Worm (Caenorhabditis elegans) whole organism, L2 larva: ENCODE results near the gene Y54G2A.10.

Source experiments
- C34F6.9 ChIP-seq: fragments of 150-350 bp; optimal IDR thresholded peaks from 2 replicates; lab custom pipeline; 2014; ENCODE audit warnings: missing biosample characterization, missing genetic modification characterization
- F13H6.1 ChIP-seq: sonication (generic microtip); optimal IDR thresholded peaks from 2 replicates; lab custom pipeline; 2016; ENCODE audit warnings: missing genetic modification characterization, missing compliant biosample characterization
- R02D3.7 ChIP-seq: fragments of 150-350 bp; optimal IDR thresholded peaks from 2 replicates; lab custom pipeline; 2014; ENCODE audit warnings: missing biosample characterization, missing genetic modification characterization
- Y55F3AM.14 ChIP-seq: fragments of 200-800 bp; sonication (Bioruptor generic); optimal IDR thresholded peaks from 2 replicates; lab custom pipeline; 2018; ENCODE audit warnings: mild to moderate bottlenecking, missing genetic modification characterization, missing compliant biosample characterization
- ZK546.5 ChIP-seq: sonication (generic microtip); optimal IDR thresholded peaks from 2 replicates; lab custom pipeline; 2017; ENCODE audit warnings: missing biosample characterization, missing genetic modification characterization
- alr-1 ChIP-seq: fragments of 150-350 bp; optimal IDR thresholded peaks from 2 replicates; lab custom pipeline; 2014; ENCODE audit warnings: missing biosample characterization, missing genetic modification characterization
- aly-2 ChIP-seq: fragments of 150-350 bp; optimal IDR thresholded peaks from 2 replicates; lab custom pipeline; 2014; ENCODE audit warnings: missing biosample characterization, missing genetic modification characterization
- ama-1 ChIP-seq: fragments of 150-350 bp; optimal IDR thresholded peaks from 2 replicates; lab custom pipeline; 2018; ENCODE audit warnings: inconsistent platforms
- blmp-1 ChIP-seq: sonication (generic microtip); optimal IDR thresholded peaks from 2 replicates; lab custom pipeline; 2017; ENCODE audit warnings: missing genetic modification characterization, mild to moderate bottlenecking, missing compliant biosample characterization, antibody characterized with exemption, moderate library complexity; ENCODE audit not compliant: insufficient read depth
- ceh-16 ChIP-seq: fragments of 150-350 bp; optimal IDR thresholded peaks from 2 replicates; lab custom pipeline; 2014; ENCODE audit warnings: missing biosample characterization, missing genetic modification characterization
- ceh-82 ChIP-seq: fragments of 150-350 bp; optimal IDR thresholded peaks from 2 replicates; lab custom pipeline; 2014; ENCODE audit warnings: missing biosample characterization, missing genetic modification characterization
- crh-2 ChIP-seq: sonication (generic microtip); optimal IDR thresholded peaks from 2 replicates; lab custom pipeline; 2017; ENCODE audit warnings: missing biosample characterization, missing genetic modification characterization
- dmd-4 ChIP-seq: sonication (generic microtip); optimal IDR thresholded peaks from 2 replicates; lab custom pipeline; 2017; ENCODE audit warnings: missing biosample characterization, missing genetic modification characterization
- egl-27 ChIP-seq: sonication (generic microtip); optimal IDR thresholded peaks from 3 replicates; lab custom pipeline; 2017; ENCODE audit warnings: missing biosample characterization, missing genetic modification reagents, missing genetic modification characterization
- elt-1 ChIP-seq: fragments of 150-350 bp; optimal IDR thresholded peaks from 2 replicates; lab custom pipeline; 2014; ENCODE audit warnings: missing biosample characterization, missing genetic modification characterization
- elt-3 ChIP-seq: sonication (generic microtip); optimal IDR thresholded peaks from 2 replicates; lab custom pipeline; 2017; ENCODE audit warnings: missing biosample characterization, missing genetic modification characterization
- fos-1 ChIP-seq: fragments of 150-350 bp; optimal IDR thresholded peaks from 2 replicates; lab custom pipeline; 2014; ENCODE audit warnings: missing biosample characterization, missing genetic modification characterization
- gmeb-1 ChIP-seq: fragments of 150-350 bp; optimal IDR thresholded peaks from 2 replicates; lab custom pipeline; 2014; ENCODE audit warnings: missing biosample characterization, missing genetic modification characterization
- lin-11 ChIP-seq: fragments of 150-350 bp; sonication (generic microtip); optimal IDR thresholded peaks from 2 replicates; lab custom pipeline; 2014; ENCODE audit warnings: missing biosample characterization, missing genetic modification characterization, inconsistent platforms, mixed read lengths
- lin-13 ChIP-seq: fragments of 150-350 bp; optimal IDR thresholded peaks from 2 replicates; lab custom pipeline; 2014; ENCODE audit warnings: missing biosample characterization, missing genetic modification reagents, missing genetic modification characterization
- lin-39 ChIP-seq: fragments of 150-350 bp; optimal IDR thresholded peaks from 2 replicates; lab custom pipeline; 2014; ENCODE audit warnings: missing biosample characterization, missing genetic modification reagents, missing genetic modification characterization
- lsy-2 ChIP-seq, 2 experiments: fragments of 150-350 bp in 1 of 2; sonication (generic microtip) in 1 of 2; optimal IDR thresholded peaks; 2 replicates each; lab custom pipeline; 2014 to 2017; ENCODE audit warnings: missing biosample characterization in 2 of 2, missing genetic modification characterization in 2 of 2
- mab-5 ChIP-seq: fragments of 150-350 bp; optimal IDR thresholded peaks from 2 replicates; lab custom pipeline; 2014; ENCODE audit warnings: missing biosample characterization, missing genetic modification characterization
- mbf-1 ChIP-seq: sonication (generic microtip); optimal IDR thresholded peaks from 2 replicates; lab custom pipeline; 2017; ENCODE audit warnings: missing biosample characterization, missing genetic modification characterization
- mdl-1 ChIP-seq, 2 experiments: fragments of 150-350 bp in 1 of 2; sonication (generic microtip) in 1 of 2; optimal IDR thresholded peaks; 2 replicates each; lab custom pipeline; 2017; ENCODE audit warnings: missing biosample characterization in 2 of 2, missing genetic modification characterization in 2 of 2
- nhr-10 ChIP-seq: sonication (generic microtip); optimal IDR thresholded peaks from 2 replicates; lab custom pipeline; 2017; ENCODE audit warnings: missing biosample characterization, missing genetic modification characterization
- nhr-11 ChIP-seq: fragments of 150-350 bp; optimal IDR thresholded peaks from 2 replicates; lab custom pipeline; 2014; ENCODE audit warnings: missing biosample characterization, missing genetic modification characterization
- nhr-12 ChIP-seq: fragments of 150-350 bp; optimal IDR thresholded peaks from 2 replicates; lab custom pipeline; 2014; ENCODE audit warnings: missing biosample characterization, missing genetic modification characterization
- nhr-129 ChIP-seq: fragments of 150-350 bp; optimal IDR thresholded peaks from 2 replicates; lab custom pipeline; 2014; ENCODE audit warnings: missing biosample characterization, missing genetic modification characterization
- nhr-21 ChIP-seq: fragments of 150-350 bp; optimal IDR thresholded peaks from 2 replicates; lab custom pipeline; 2014; ENCODE audit warnings: missing biosample characterization, missing genetic modification characterization
- nhr-23 ChIP-seq: fragments of 150-350 bp; optimal IDR thresholded peaks from 2 replicates; lab custom pipeline; 2014; ENCODE audit warnings: missing biosample characterization, missing genetic modification reagents, missing genetic modification characterization
- nhr-237 ChIP-seq: fragments of 150-350 bp; optimal IDR thresholded peaks from 2 replicates; lab custom pipeline; 2014; ENCODE audit warnings: missing biosample characterization, missing genetic modification characterization
- nhr-25 ChIP-seq: fragments of 150-350 bp; sonication (generic microtip); optimal IDR thresholded peaks from 3 replicates; lab custom pipeline; 2014; ENCODE audit warnings: missing biosample characterization, missing genetic modification characterization
- nhr-6 ChIP-seq: fragments of 150-350 bp; optimal IDR thresholded peaks from 2 replicates; lab custom pipeline; 2014; ENCODE audit warnings: missing biosample characterization, missing genetic modification characterization
- nhr-77 ChIP-seq: fragments of 150-350 bp; optimal IDR thresholded peaks from 2 replicates; lab custom pipeline; 2014; ENCODE audit warnings: missing biosample characterization, missing genetic modification characterization
- peb-1 ChIP-seq: fragments of 150-350 bp; optimal IDR thresholded peaks from 2 replicates; lab custom pipeline; 2014; ENCODE audit warnings: missing biosample characterization, missing genetic modification characterization
- sem-4 ChIP-seq: fragments of 150-350 bp; optimal IDR thresholded peaks from 2 replicates; lab custom pipeline; 2014; ENCODE audit warnings: missing biosample characterization, missing genetic modification reagents, missing genetic modification characterization
- skn-1 ChIP-seq: sonication (generic microtip); optimal IDR thresholded peaks from 2 replicates; lab custom pipeline; 2017; ENCODE audit warnings: missing biosample characterization, missing genetic modification characterization
- sma-3 ChIP-seq: sonication (generic microtip); optimal IDR thresholded peaks from 2 replicates; lab custom pipeline; 2016; ENCODE audit warnings: missing genetic modification reagents, missing genetic modification characterization, missing compliant biosample characterization
- sma-9 ChIP-seq, 2 experiments: fragments of 150-350 bp in 1 of 2; sonication (generic microtip) in 1 of 2; optimal IDR thresholded peaks; 2 replicates each; lab custom pipeline; 2014 to 2016; ENCODE audit warnings: missing genetic modification characterization in 2 of 2, mild to moderate bottlenecking in 1 of 2, missing biosample characterization in 1 of 2, missing compliant biosample characterization in 1 of 2, missing genetic modification reagents in 1 of 2, moderate library complexity in 1 of 2
- snpc-4 ChIP-seq: fragments of 150-350 bp; optimal IDR thresholded peaks from 2 replicates; lab custom pipeline; 2014; ENCODE audit warnings: missing biosample characterization, missing genetic modification characterization
- unc-39 ChIP-seq: fragments of 150-350 bp; optimal IDR thresholded peaks from 2 replicates; lab custom pipeline; 2014; ENCODE audit warnings: missing biosample characterization, missing genetic modification characterization
- unc-55 ChIP-seq: fragments of 150-350 bp; sonication (generic microtip); optimal IDR thresholded peaks from 3 replicates; lab custom pipeline; 2014; ENCODE audit warnings: missing biosample characterization, missing genetic modification reagents, missing genetic modification characterization
- unc-62 ChIP-seq: fragments of 150-350 bp; optimal IDR thresholded peaks from 2 replicates; lab custom pipeline; 2014; ENCODE audit warnings: missing biosample characterization, missing genetic modification reagents, missing genetic modification characterization
- zag-1 ChIP-seq: fragments of 150-350 bp; optimal IDR thresholded peaks from 2 replicates; lab custom pipeline; 2014; ENCODE audit warnings: missing biosample characterization, missing genetic modification characterization
- ztf-1 ChIP-seq: fragments of 200-800 bp; sonication (Bioruptor generic); conservative IDR thresholded peaks from 2 replicates; pipeline ENCODE4 v1.3.6; 2022; ENCODE audit warnings: missing genetic modification characterization, missing compliant biosample characterization
- ztf-11 ChIP-seq: sonication (generic microtip); optimal IDR thresholded peaks from 2 replicates; lab custom pipeline; 2017; ENCODE audit warnings: missing biosample characterization, missing genetic modification characterization
- ztf-4 ChIP-seq: fragments of 150-350 bp; optimal IDR thresholded peaks from 2 replicates; lab custom pipeline; 2014; ENCODE audit warnings: missing biosample characterization, missing genetic modification characterization

Gene Y54G2A.10

ce11 chrIV:2774500-2774899 lies 25.0 kb upstream of the Y54G2A.10 start:
- TF ChIP-seq ZK546.5 (tag; lab: Kevin White, UChicago) (no peak), zag-1 (tag; lab: Kevin White, UChicago) (no peak), ztf-4 (tag; lab: Kevin White, UChicago) (no peak), lin-13 (GFP tag; lab: Kevin White, UChicago) (peak; percentile 79), dmd-4 (tag; lab: Kevin White, UChicago) (no peak), sem-4 (tag; lab: Kevin White, UChicago) (peak; percentile 39), blmp-1 (tag; lab: Kevin White, UChicago) (peak; percentile 23), egl-27 (tag; lab: Kevin White, UChicago) (peak; percentile 36), mdl-1 (tag; optimal IDR thresholded peaks at IDR 0.05; lab: Kevin White, UChicago) (peak in 1 of 2 experiments; percentile 34), nhr-23 (tag; lab: Kevin White, UChicago) (no peak), snpc-4 (peak; percentile 7), C34F6.9 (peak; percentile 89), Y55F3AM.14 (GFP tag; lab: Kevin White, UChicago) (peak; percentile 16), ceh-16 (tag; lab: Kevin White, UChicago) (no peak), ama-1 (lab: Kevin White, UChicago) (peak; percentile 84), gmeb-1 (tag; lab: Kevin White, UChicago) (peak; percentile 72), sma-3 (peak; percentile 62), nhr-129 (tag; lab: Kevin White, UChicago) (peak; percentile 84), aly-2 (tag; lab: Kevin White, UChicago) (no peak), alr-1 (tag; lab: Kevin White, UChicago) (no peak), nhr-25 (tag; lab: Kevin White, UChicago) (peak; percentile 91), nhr-10 (tag; lab: Kevin White, UChicago) (no peak), R02D3.7 (tag; lab: Kevin White, UChicago) (no peak), lsy-2 (tag; optimal IDR thresholded peaks at IDR 0.05; lab: Kevin White, UChicago) (peak in 1 of 2 experiments; percentile 82), nhr-11 (tag; lab: Kevin White, UChicago) (no peak), ztf-1 (GFP tag; lab: Robert Waterston, UW) (no peak), ztf-11 (tag; lab: Kevin White, UChicago) (no peak), elt-3 (no peak), nhr-12 (tag; lab: Kevin White, UChicago) (no peak), unc-62 (GFP tag; lab: Kevin White, UChicago) (no peak), nhr-77 (tag; lab: Kevin White, UChicago) (no peak), fos-1 (tag; lab: Kevin White, UChicago) (peak; percentile 59), lin-39 (tag; lab: Kevin White, UChicago) (no peak), peb-1 (no peak), crh-2 (tag; lab: Kevin White, UChicago) (peak; percentile 88), lin-11 (no peak), ceh-82 (tag; lab: Kevin White, UChicago) (no peak), nhr-6 (peak; percentile 57), elt-1 (tag; lab: Kevin White, UChicago) (no peak), nhr-21 (tag; lab: Kevin White, UChicago) (peak; percentile 59), unc-55 (GFP tag; lab: Kevin White, UChicago) (peak; percentile 19), F13H6.1 (tag; lab: Kevin White, UChicago) (peak; percentile 91), unc-39 (no peak), sma-9 (GFP tag; optimal IDR thresholded peaks at IDR 0.05; lab: Kevin White, UChicago) (peak; percentile 85), sma-9 (tag; optimal IDR thresholded peaks at IDR 0.05; lab: Kevin White, UChicago) (no peak), skn-1 (tag; lab: Kevin White, UChicago) (no peak), mbf-1 (no peak), mab-5 (peak; percentile 20), nhr-237 (tag; lab: Kevin White, UChicago) (no peak)
